Worm (Caenorhabditis elegans): ENCODE results near the gene T22H9.1.

T22H9.1 gene

ce11 chrV:359466-359865, at the start of gene T22H9.1:
T22H9.1 (plus strand) TSS chrV:359766.
- no peak for TF ChIP-seq unc-62 (GFP tag; optimal IDR thresholded peaks at IDR 0.05)

- no peak for TF ChIP-seq unc-62 (GFP tag; optimal IDR thresholded peaks at IDR 0.05)
These were observed 48.0 kb upstream of the T22H9.1 start, which contains the start of gene phf-10 for ce11 chrV:311485-312090. phf-10 (minus strand) TSS chrV:311565.

ce11 chrV:312421-312820, 47.1 kb upstream of the T22H9.1 start, which contains the start of gene nhr-15:
nhr-15 (plus strand) TSS chrV:312721.
- no peak for TF ChIP-seq unc-62 (GFP tag; optimal IDR thresholded peaks at IDR 0.05)

- no peak for TF ChIP-seq unc-62 (GFP tag; optimal IDR thresholded peaks at IDR 0.05)
These were observed 39.6 kb upstream of the T22H9.1 start for ce11 chrV:320009-320408.

- TF ChIP-seq unc-62 (GFP tag; optimal IDR thresholded peaks at IDR 0.05) = no peak
These were observed 28.9 kb upstream of the T22H9.1 start, which contains the start of gene abt-4 for ce11 chrV:330625-331024. abt-4 (minus strand) TSS chrV:330725.

ce11 chrV:331245-331644, 28.3 kb upstream of the T22H9.1 start:
- TF ChIP-seq unc-62 (GFP tag; optimal IDR thresholded peaks at IDR 0.05) = no peak

- no peak for TF ChIP-seq unc-62 (GFP tag; optimal IDR thresholded peaks at IDR 0.05)
These were observed 27.0 kb upstream of the T22H9.1 start for ce11 chrV:332585-332984.

- no peak for TF ChIP-seq unc-62 (GFP tag; optimal IDR thresholded peaks at IDR 0.05)
These were observed 25.9 kb upstream of the T22H9.1 start for ce11 chrV:333713-334112.

ce11 chrV:336350-336749, 23.2 kb upstream of the T22H9.1 start, which contains the start of gene dmd-8:
dmd-8 (minus strand) TSS chrV:336450.
- no peak for TF ChIP-seq unc-62 (GFP tag; optimal IDR thresholded peaks at IDR 0.05)

- no peak for TF ChIP-seq unc-62 (GFP tag; optimal IDR thresholded peaks at IDR 0.05)
These were observed 17.2 kb upstream of the T22H9.1 start for ce11 chrV:342346-342745.

- no peak for TF ChIP-seq unc-62 (GFP tag; optimal IDR thresholded peaks at IDR 0.05)
These were observed 16.4 kb upstream of the T22H9.1 start, which contains the start of gene wago-10 for ce11 chrV:343128-343527. wago-10 (plus strand) TSS chrV:343428.

- TF ChIP-seq unc-62 (GFP tag; optimal IDR thresholded peaks at IDR 0.05) = no peak
These were observed 16.0 kb upstream of the T22H9.1 start for ce11 chrV:343546-343945.

- no peak for TF ChIP-seq unc-62 (GFP tag; optimal IDR thresholded peaks at IDR 0.05)
These were observed 13.6 kb upstream of the T22H9.1 start for ce11 chrV:346005-346404.

- no peak for TF ChIP-seq unc-62 (GFP tag; optimal IDR thresholded peaks at IDR 0.05)
These were observed 11.8 kb upstream of the T22H9.1 start for ce11 chrV:347561-348345.

- TF ChIP-seq unc-62 (GFP tag; optimal IDR thresholded peaks at IDR 0.05) = no peak
These were observed 10.5 kb upstream of the T22H9.1 start, which contains the start of gene atg-9 for ce11 chrV:349054-349453. atg-9 (plus strand) TSS chrV:349385.

- TF ChIP-seq unc-62 (GFP tag; optimal IDR thresholded peaks at IDR 0.05) = no peak
These were observed 8.7 kb upstream of the T22H9.1 start for ce11 chrV:350822-351221.

ce11 chrV:351787-352186, 7.8 kb upstream of the T22H9.1 start:
- no peak for TF ChIP-seq unc-62 (GFP tag; optimal IDR thresholded peaks at IDR 0.05)

Measured in whole organism, dauer.